Worm (Caenorhabditis elegans) whole organism, young adult: ENCODE results near the gene gon-14.

Experiments
- B0035.1 ChIP-seq: sonication (generic microtip); optimal IDR thresholded peaks from 2 replicates; lab custom pipeline; 2016; ENCODE audit warnings: missing genetic modification characterization, mild to moderate bottlenecking, missing compliant biosample characterization, missing genotype, missing genetic modification reagents
- D2030.7 ChIP-seq: fragments of 200-800 bp; sonication (Bioruptor generic); IDR thresholded peaks from 2 replicates; pipeline ENCODE4 v1.3.6; 2022; ENCODE audit warnings: missing genetic modification reagents, missing genetic modification characterization, missing compliant biosample characterization
- F37B4.10 ChIP-seq: fragments of 200-800 bp; sonication (Bioruptor generic); IDR thresholded peaks from 2 replicates; pipeline ENCODE4 v1.3.6; 2022; ENCODE audit warnings: missing genetic modification characterization, missing compliant biosample characterization
- F52B5.7 ChIP-seq: sonication (generic microtip); optimal IDR thresholded peaks from 2 replicates; lab custom pipeline; 2016; ENCODE audit warnings: mild to moderate bottlenecking, missing genetic modification characterization, missing compliant biosample characterization
- K11D2.4 ChIP-seq: fragments of 200-800 bp; sonication (Bioruptor generic); IDR thresholded peaks from 2 replicates; pipeline ENCODE4 v1.3.6; 2022; ENCODE audit warnings: missing genetic modification reagents, missing genetic modification characterization, missing compliant biosample characterization
- T07F8.4 ChIP-seq: sonication (generic microtip); optimal IDR thresholded peaks from 2 replicates; lab custom pipeline; 2016; ENCODE audit warnings: mild to moderate bottlenecking, missing genetic modification characterization, moderate library complexity, missing compliant biosample characterization
- T26A5.8 ChIP-seq: sonication (generic microtip); optimal IDR thresholded peaks from 2 replicates; lab custom pipeline; 2016; ENCODE audit warnings: missing genetic modification characterization, missing compliant biosample characterization
- Y53F4B.3 ChIP-seq: fragments of 200-800 bp; sonication (Bioruptor generic); IDR thresholded peaks from 2 replicates; pipeline ENCODE4 v1.3.6; 2022; ENCODE audit warnings: missing genetic modification reagents, missing genetic modification characterization, missing compliant biosample characterization
- Y53G8AR.9 ChIP-seq: fragments of 200-800 bp; sonication (Bioruptor generic); conservative IDR thresholded peaks from 2 replicates; pipeline ENCODE4 v1.3.6; 2022; ENCODE audit warnings: missing genetic modification reagents, missing genetic modification characterization, missing compliant biosample characterization
- Y56A3A.18 ChIP-seq: fragments of 200-800 bp; sonication (Bioruptor generic); IDR thresholded peaks from 2 replicates; pipeline ENCODE4 v1.3.6; 2022; ENCODE audit warnings: missing genetic modification reagents, missing genetic modification characterization, missing compliant biosample characterization
- Y79H2A.3 ChIP-seq: fragments of 200-800 bp; sonication (Bioruptor generic); conservative IDR thresholded peaks from 2 replicates; pipeline ENCODE4 v1.3.6; 2022; ENCODE audit warnings: missing genetic modification reagents, missing genetic modification characterization, missing compliant biosample characterization
- akir-1 ChIP-seq: fragments of 200-800 bp; sonication (Bioruptor generic); optimal IDR thresholded peaks from 2 replicates; lab custom pipeline; 2018; ENCODE audit warnings: mild to moderate bottlenecking, missing genetic modification characterization, moderate library complexity, missing compliant biosample characterization
- ama-1 ChIP-seq, 3 experiments: fragments of 150-350 bp in 1 of 3; sonication (generic microtip) in 2 of 3; optimal IDR thresholded peaks; 2 replicates each; lab custom pipeline; 2014 to 2018; ENCODE audit warnings: missing biosample characterization in 2 of 3, missing genetic modification characterization in 2 of 3, missing genetic modification reagents in 2 of 3
- athp-1 ChIP-seq: sonication (generic microtip); optimal IDR thresholded peaks from 2 replicates; lab custom pipeline; 2017; ENCODE audit warnings: mild to moderate bottlenecking, missing genetic modification characterization, missing compliant biosample characterization
- die-1 ChIP-seq: sonication (generic microtip); optimal IDR thresholded peaks from 2 replicates; lab custom pipeline; 2016; ENCODE audit warnings: missing genotype, mild to moderate bottlenecking, missing genetic modification characterization, missing compliant biosample characterization
- dpff-1 ChIP-seq: sonication (generic microtip); optimal IDR thresholded peaks from 2 replicates; lab custom pipeline; 2017; ENCODE audit warnings: mild to moderate bottlenecking, missing genetic modification characterization, missing compliant biosample characterization
- dpl-1 ChIP-seq: fragments of 150-350 bp; optimal IDR thresholded peaks from 2 replicates; lab custom pipeline; 2014; ENCODE audit warnings: missing biosample characterization, missing genetic modification reagents, missing genetic modification characterization
- egl-44 ChIP-seq: fragments of 200-800 bp; sonication (Bioruptor generic); IDR thresholded peaks from 2 replicates; pipeline ENCODE4 v1.3.6; 2022; ENCODE audit warnings: missing genetic modification reagents, missing genetic modification characterization, missing compliant biosample characterization
- ekl-4 ChIP-seq: fragments of 200-800 bp; sonication (Bioruptor generic); IDR thresholded peaks from 2 replicates; pipeline ENCODE4 v1.3.6; 2022; ENCODE audit warnings: missing genetic modification reagents, missing genetic modification characterization, missing compliant biosample characterization
- ets-4 ChIP-seq: fragments of 200-800 bp; sonication (Bioruptor generic); optimal IDR thresholded peaks from 2 replicates; lab custom pipeline; 2018; ENCODE audit warnings: mild to moderate bottlenecking, missing genetic modification characterization, missing compliant biosample characterization
- hlh-12 ChIP-seq: sonication (generic microtip); optimal IDR thresholded peaks from 2 replicates; lab custom pipeline; 2016; ENCODE audit warnings: missing genetic modification characterization, missing compliant biosample characterization
- hlh-26 ChIP-seq: fragments of 200-800 bp; sonication (Bioruptor generic); conservative IDR thresholded peaks from 2 replicates; pipeline ENCODE4 v1.3.6; 2022; ENCODE audit warnings: missing genetic modification reagents, missing genetic modification characterization, missing compliant biosample characterization
- hsf-1 ChIP-seq: fragments of 200-800 bp; sonication (Bioruptor generic); IDR thresholded peaks from 2 replicates; pipeline ENCODE4 v1.3.6; 2022; ENCODE audit warnings: missing genetic modification reagents, missing genetic modification characterization, missing compliant biosample characterization
- let-526 ChIP-seq: fragments of 200-800 bp; sonication (Bioruptor generic); IDR thresholded peaks from 2 replicates; pipeline ENCODE4 v1.3.6; 2022; ENCODE audit warnings: missing genetic modification reagents, missing genetic modification characterization, missing compliant biosample characterization
- lin-35 ChIP-seq, 3 experiments: fragments of 150-350 bp in 2 of 3; sonication (generic microtip) in 1 of 3; optimal IDR thresholded peaks; 2 replicates each; lab custom pipeline; 2014 to 2018; ENCODE audit warnings: missing biosample characterization in 3 of 3, missing genetic modification characterization in 3 of 3, missing genetic modification reagents in 3 of 3
- lin-40 ChIP-seq: sonication (generic microtip); optimal IDR thresholded peaks from 2 replicates; lab custom pipeline; 2016; ENCODE audit warnings: missing genetic modification characterization, mild to moderate bottlenecking, missing compliant biosample characterization, missing genotype, missing genetic modification reagents
- lsl-1 ChIP-seq: fragments of 200-800 bp; sonication (Bioruptor generic); optimal IDR thresholded peaks from 2 replicates; lab custom pipeline; 2018; ENCODE audit warnings: mild to moderate bottlenecking, missing genetic modification characterization, moderate library complexity, missing compliant biosample characterization
- lsy-27 ChIP-seq: sonication (generic microtip); optimal IDR thresholded peaks from 2 replicates; lab custom pipeline; 2017; ENCODE audit warnings: missing genetic modification characterization, mild to moderate bottlenecking, missing compliant biosample characterization, antibody characterized with exemption, missing genotype, borderline replicate concordance; ENCODE audit not compliant: insufficient read depth
- madf-3 ChIP-seq: fragments of 200-800 bp; sonication (Bioruptor generic); IDR thresholded peaks from 2 replicates; pipeline ENCODE4 v1.3.6; 2022; ENCODE audit warnings: missing genetic modification reagents, missing genetic modification characterization, missing compliant biosample characterization
- mxl-1 ChIP-seq: sonication (generic microtip); optimal IDR thresholded peaks from 2 replicates; lab custom pipeline; 2016; ENCODE audit warnings: missing genetic modification characterization, missing compliant biosample characterization
- nfya-1 ChIP-seq: sonication (generic microtip); optimal IDR thresholded peaks from 2 replicates; lab custom pipeline; 2017; ENCODE audit warnings: antibody characterized with exemption, missing compliant biosample characterization, missing genetic modification characterization, borderline replicate concordance; ENCODE audit not compliant: insufficient read depth
- nhr-179 ChIP-seq: sonication (generic microtip); optimal IDR thresholded peaks from 2 replicates; lab custom pipeline; 2016; ENCODE audit warnings: mild to moderate bottlenecking, missing genetic modification characterization, missing compliant biosample characterization
- nhr-80 ChIP-seq: sonication (generic microtip); optimal IDR thresholded peaks from 2 replicates; lab custom pipeline; 2016; ENCODE audit warnings: missing genetic modification characterization, missing compliant biosample characterization
- pbrm-1 ChIP-seq: fragments of 200-800 bp; sonication (Bioruptor generic); IDR thresholded peaks from 2 replicates; pipeline ENCODE4 v1.3.6; 2022; ENCODE audit warnings: missing genetic modification reagents, missing genetic modification characterization, missing compliant biosample characterization
- pha-4 ChIP-seq: fragments of 150-350 bp; sonication (generic microtip); optimal IDR thresholded peaks from 2 replicates; lab custom pipeline; 2014; ENCODE audit warnings: missing biosample characterization, missing genetic modification reagents, missing genetic modification characterization
- rcor-1 ChIP-seq: fragments of 200-800 bp; sonication (Bioruptor generic); IDR thresholded peaks from 2 replicates; pipeline ENCODE4 v1.3.6; 2022; ENCODE audit warnings: missing genetic modification reagents, missing genetic modification characterization, missing compliant biosample characterization
- rec-8 ChIP-seq, 2 experiments: sonication (generic microtip); optimal IDR thresholded peaks; 2 replicates each; lab custom pipeline; 2016; ENCODE audit warnings: mild to moderate bottlenecking in 2 of 2, missing genetic modification characterization in 2 of 2, missing genetic modification reagents in 2 of 2, missing genotype in 2 of 2, missing biosample characterization in 1 of 2, missing compliant biosample characterization in 1 of 2, moderate library complexity in 1 of 2
- snpc-1.3 ChIP-seq: sonication (generic microtip); optimal IDR thresholded peaks from 2 replicates; lab custom pipeline; 2017; ENCODE audit warnings: missing genetic modification characterization, mild to moderate bottlenecking, missing compliant biosample characterization, antibody characterized with exemption, moderate library complexity, missing genotype, missing genetic modification reagents; ENCODE audit not compliant: insufficient read depth
- snpc-3.4 ChIP-seq: sonication (generic microtip); optimal IDR thresholded peaks from 2 replicates; lab custom pipeline; 2017; ENCODE audit warnings: missing genetic modification characterization, mild to moderate bottlenecking, missing compliant biosample characterization, antibody characterized with exemption, moderate library complexity, missing genotype, missing genetic modification reagents
- snpc-4 ChIP-seq, 5 experiments: fragments of 150-350 bp in 1 of 5; sonication (generic microtip) in 4 of 5; optimal IDR thresholded peaks; 2 replicates each; lab custom pipeline; 2014 to 2018; ENCODE audit warnings: missing genetic modification characterization in 5 of 5, missing biosample characterization in 3 of 5, antibody characterized with exemption in 2 of 5, mild to moderate bottlenecking in 2 of 5, missing compliant biosample characterization in 2 of 5, missing genotype in 2 of 5, moderate library complexity in 2 of 5, missing genetic modification reagents in 1 of 5
- somi-1 ChIP-seq: fragments of 200-800 bp; sonication (Bioruptor generic); optimal IDR thresholded peaks from 2 replicates; lab custom pipeline; 2018; ENCODE audit warnings: mild to moderate bottlenecking, missing genetic modification characterization, missing compliant biosample characterization
- sptf-2 ChIP-seq: fragments of 200-800 bp; sonication (Bioruptor generic); optimal IDR thresholded peaks from 2 replicates; lab custom pipeline; 2018; ENCODE audit warnings: mild to moderate bottlenecking, missing genetic modification characterization, missing compliant biosample characterization
- tbp1 ChIP-seq: fragments of 200-800 bp; sonication (Bioruptor generic); optimal IDR thresholded peaks from 2 replicates; lab custom pipeline; 2018; ENCODE audit warnings: mild to moderate bottlenecking, missing genetic modification characterization, missing compliant biosample characterization
- tbx-9 ChIP-seq: sonication (generic microtip); optimal IDR thresholded peaks from 2 replicates; lab custom pipeline; 2016; ENCODE audit warnings: borderline replicate concordance, missing genetic modification characterization, inconsistent platforms, missing compliant biosample characterization
- ztf-25 ChIP-seq: fragments of 200-800 bp; sonication (Bioruptor generic); IDR thresholded peaks from 2 replicates; pipeline ENCODE4 v1.3.6; 2022; ENCODE audit warnings: missing genetic modification reagents, missing genetic modification characterization, missing compliant biosample characterization
- ztf-3 ChIP-seq: fragments of 200-800 bp; sonication (Bioruptor generic); optimal IDR thresholded peaks from 2 replicates; lab custom pipeline; 2018; ENCODE audit warnings: mild to moderate bottlenecking, missing genetic modification characterization, missing compliant biosample characterization

Gene gon-14

ce11 chrV:6656451-6657115, 45.6 kb upstream of the gon-14 start, which contains the start of gene snb-1 (continued):
- no peak for TF ChIP-seq akir-1
- TF ChIP-seq F37B4.10 (GFP tag; lab: Robert Waterston, UW), result no peak
- no peak for TF ChIP-seq tbx-9
- TF ChIP-seq dpff-1, result no peak
- peak; percentile 73 for TF ChIP-seq lin-40 (tag; lab: Kevin White, UChicago)
- no peak for TF ChIP-seq die-1 (tag; lab: Kevin White, UChicago)
- no peak for TF ChIP-seq ama-1 (optimal IDR thresholded peaks at IDR 0.05; lab: Kevin White, UChicago)
- no peak for TF ChIP-seq ama-1 (GFP tag; optimal IDR thresholded peaks at IDR 0.05; lab: Kevin White, UChicago)
- no peak for TF ChIP-seq ekl-4 (GFP tag; lab: Robert Waterston, UW)
- TF ChIP-seq nhr-179 (tag; lab: Kevin White, UChicago), result no peak
- TF ChIP-seq nfya-1 (tag; lab: Kevin White, UChicago), result no peak
- no peak for TF ChIP-seq snpc-1.3 (tag; lab: Kevin White, UChicago)
- TF ChIP-seq nhr-80 (tag; lab: Kevin White, UChicago), result peak; percentile 2
- TF ChIP-seq B0035.1 (tag; lab: Kevin White, UChicago), result no peak
- TF ChIP-seq rcor-1, result no peak
- no peak for TF ChIP-seq dpl-1 (GFP tag; lab: Kevin White, UChicago)
- no peak for TF ChIP-seq egl-44 (GFP tag; lab: Robert Waterston, UW)
- TF ChIP-seq let-526 (GFP tag; lab: Robert Waterston, UW), result no peak
- no peak for TF ChIP-seq F52B5.7
- TF ChIP-seq Y56A3A.18 (GFP tag; lab: Robert Waterston, UW), result no peak
- TF ChIP-seq pbrm-1 (GFP tag; lab: Robert Waterston, UW), result 0 out of 2 replicates have a peak, but pooled peaks have one; percentile 22
- no peak for TF ChIP-seq lsy-27 (tag; lab: Kevin White, UChicago)
- no peak for TF ChIP-seq Y53G8AR.9
- TF ChIP-seq rec-8 (tag; optimal IDR thresholded peaks at IDR 0.05; lab: Kevin White, UChicago), result no peak
- TF ChIP-seq T26A5.8 (tag; lab: Kevin White, UChicago), result no peak
- no peak for TF ChIP-seq pha-4
- TF ChIP-seq snpc-4 (GFP tag; optimal IDR thresholded peaks at IDR 0.05; lab: Kevin White, UChicago), result no peak
- peak in 3 of 4 experiments; percentile 29 to 78 (median 38) for TF ChIP-seq snpc-4 (tag; optimal IDR thresholded peaks at IDR 0.05; lab: Kevin White, UChicago)
- no peak for TF ChIP-seq madf-3 (GFP tag; lab: Robert Waterston, UW)
- no peak for TF ChIP-seq hlh-12
- TF ChIP-seq athp-1 (tag; lab: Kevin White, UChicago), result peak; percentile 66
- no peak for TF ChIP-seq lin-35 (GFP tag; optimal IDR thresholded peaks at IDR 0.05; lab: Kevin White, UChicago)
- TF ChIP-seq mxl-1 (tag; lab: Kevin White, UChicago), result no peak
- no peak for TF ChIP-seq Y79H2A.3 (GFP tag; lab: Robert Waterston, UW)
- TF ChIP-seq lsl-1 (GFP tag; lab: Kevin White, UChicago), result no peak
- TF ChIP-seq ztf-25 (GFP tag; lab: Robert Waterston, UW), result no peak
- TF ChIP-seq T07F8.4 (tag; lab: Kevin White, UChicago), result no peak
- TF ChIP-seq tbp1, result no peak
- TF ChIP-seq ets-4, result no peak
- no peak for TF ChIP-seq hsf-1
- TF ChIP-seq ztf-3 (GFP tag; lab: Kevin White, UChicago), result no peak
- no peak for TF ChIP-seq Y53F4B.3 (GFP tag; lab: Robert Waterston, UW)
- TF ChIP-seq D2030.7 (GFP tag; lab: Robert Waterston, UW), result no peak
- no peak for TF ChIP-seq snpc-3.4 (tag; lab: Kevin White, UChicago)
- TF ChIP-seq hlh-26 (GFP tag; lab: Robert Waterston, UW), result no peak
- no peak for TF ChIP-seq sptf-2 (GFP tag; lab: Kevin White, UChicago)
- peak; percentile 23; the same call in 1 of the 2 replicates for TF ChIP-seq K11D2.4 (GFP tag; lab: Robert Waterston, UW)
- TF ChIP-seq somi-1, result no peak
